Fruit fly (Drosophila melanogaster): Measurements from ENCODE around the gene CG11714.

Gene CG11714

DNA sequence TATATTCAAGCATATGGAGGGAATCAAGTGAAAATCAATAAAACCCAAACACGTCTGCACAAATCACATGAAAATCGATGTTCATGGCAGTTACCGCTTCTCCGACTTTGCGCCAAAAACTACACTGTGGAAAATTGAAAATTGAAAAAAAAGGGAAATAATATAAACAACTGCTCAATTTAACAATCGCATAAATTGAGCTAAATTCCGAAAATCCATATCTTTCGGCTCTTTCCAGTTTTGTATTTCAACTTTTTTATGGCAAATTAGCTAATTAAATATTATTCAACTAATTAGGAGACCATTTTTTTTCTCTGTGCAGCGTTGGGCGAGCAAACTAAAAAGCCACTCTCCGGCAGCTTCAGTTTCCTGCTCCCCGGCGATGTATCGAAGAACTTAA is 38.0 kb downstream of the CG11714 start (continued):
- TF ChIP-seq CG9609 (GFP tag; optimal IDR thresholded peaks at IDR 0.05) (no peak), CG31441 (GFP tag; IDR thresholded peaks at IDR 0.05) (peak; percentile 59), gcm2 (GFP tag; optimal IDR thresholded peaks at IDR 0.05) (no peak), CG17385 (GFP tag; optimal IDR thresholded peaks at IDR 0.05) (peak; percentile 22), CG18262 (tag; optimal IDR thresholded peaks at IDR 0.05) (peak; percentile 27), repo (GFP tag; optimal IDR thresholded peaks at IDR 0.05) (no peak), pan (optimal IDR thresholded peaks at IDR 0.05) (no peak), pan (GFP tag; optimal IDR thresholded peaks at IDR 0.05 in 1 of 2, IDR thresholded peaks at IDR 0.05 in 1 of 2) (peak in 1 of 2 experiments; percentile 44), ab (GFP tag; optimal IDR thresholded peaks at IDR 0.05) (no peak), Mes4 (GFP tag; optimal IDR thresholded peaks at IDR 0.05) (no peak), CG6765 (GFP tag; optimal IDR thresholded peaks at IDR 0.05) (peak; percentile 43), CG9437 (GFP tag; optimal IDR thresholded peaks at IDR 0.05) (no peak), dmrt99B (tag; optimal IDR thresholded peaks at IDR 0.05) (peak; percentile 55), ewg (GFP tag; optimal IDR thresholded peaks at IDR 0.05) (no peak), CG1233 (GFP tag; optimal IDR thresholded peaks at IDR 0.05) (no peak), Hr3 (GFP tag; optimal IDR thresholded peaks at IDR 0.05) (no peak), cg (GFP tag; optimal IDR thresholded peaks at IDR 0.05) (no peak), bsh (GFP tag; optimal IDR thresholded peaks at IDR 0.05) (peak in 1 of 2 experiments; percentile 20), CG14014 (GFP tag; IDR thresholded peaks at IDR 0.05) (no peak), CG17186 (GFP tag; optimal IDR thresholded peaks at IDR 0.05) (no peak), Mrtf (GFP tag; IDR thresholded peaks at IDR 0.05) (no peak), Blimp-1 (GFP tag; optimal IDR thresholded peaks at IDR 0.05) (peak; percentile 59), Rx (GFP tag; IDR thresholded peaks at IDR 0.05) (no peak), CG10959 (GFP tag; IDR thresholded peaks at IDR 0.05) (no peak), CG8388 (GFP tag; optimal IDR thresholded peaks at IDR 0.05) (peak; percentile 27), CG2678 (tag; optimal IDR thresholded peaks at IDR 0.05) (peak; percentile 62), slbo (GFP tag; IDR thresholded peaks at IDR 0.05) (no peak), Fer2 (tag; optimal IDR thresholded peaks at IDR 0.05) (no peak), Myb (GFP tag; optimal IDR thresholded peaks at IDR 0.05) (no peak), CG15269 (tag; optimal IDR thresholded peaks at IDR 0.05) (peak; percentile 18), CG4424 (GFP tag; optimal IDR thresholded peaks at IDR 0.05) (peak; percentile 44), CG9727 (GFP tag; optimal IDR thresholded peaks at IDR 0.05) (peak; percentile 46), Ada2b (GFP tag; IDR thresholded peaks at IDR 0.05) (0 out of 2 replicates have a peak, but pooled peaks have one; percentile 15), CG4854 (GFP tag; optimal IDR thresholded peaks at IDR 0.05) (no peak), unpg (GFP tag; optimal IDR thresholded peaks at IDR 0.05) (peak; percentile 12), bab2 (GFP tag; optimal IDR thresholded peaks at IDR 0.05) (peak; percentile 30), kni (GFP tag; optimal IDR thresholded peaks at IDR 0.05) (no peak), CG11247 (GFP tag; IDR thresholded peaks at IDR 0.05) (no peak), CG2120 (GFP tag; optimal IDR thresholded peaks at IDR 0.05) (no peak), CG43689 (GFP tag; IDR thresholded peaks at IDR 0.05) (no peak), grau (tag; optimal IDR thresholded peaks at IDR 0.05) (peak; percentile 6), al (GFP tag; IDR thresholded peaks at IDR 0.05) (no peak), CG10979 (tag; optimal IDR thresholded peaks at IDR 0.05) (peak; percentile 57), CHES-1-like (GFP tag; optimal IDR thresholded peaks at IDR 0.05) (no peak), CG10321 (GFP tag; IDR thresholded peaks at IDR 0.05) (no peak), luna (GFP tag; optimal IDR thresholded peaks at IDR 0.05) (no peak), CG13287 (GFP tag; IDR thresholded peaks at IDR 0.05; ENCODE audit: partially characterized antibody) (no peak), CG12391 (tag; optimal IDR thresholded peaks at IDR 0.05) (peak; percentile 4), kay (GFP tag; optimal IDR thresholded peaks at IDR 0.05) (no peak), az2 (GFP tag; optimal IDR thresholded peaks at IDR 0.05) (no peak), aop (GFP tag; IDR thresholded peaks at IDR 0.05) (no peak), CG6813 (GFP tag; optimal IDR thresholded peaks at IDR 0.05) (peak; percentile 20)
